Worm (Caenorhabditis elegans) whole organism, mixed stage, embryonic: Measurements from ENCODE around the gene R07E4.3.

Experiments used
- drap-1 ChIP-seq: fragments of 200-800 bp; sonication (Bioruptor generic); optimal IDR thresholded peaks from 3 replicates; lab custom pipeline; 2018; ENCODE audit warnings: mild to moderate bottlenecking, missing genetic modification characterization, missing compliant biosample characterization
- lin-13 ChIP-seq: fragments of 150-350 bp; optimal IDR thresholded peaks from 2 replicates; lab custom pipeline; 2014; ENCODE audit warnings: missing biosample characterization, missing genetic modification characterization
- lin-32 ChIP-seq: fragments of 200-800 bp; sonication (Bioruptor generic); optimal IDR thresholded peaks from 2 replicates; lab custom pipeline; 2018; ENCODE audit warnings: mild to moderate bottlenecking, missing genetic modification characterization, missing compliant biosample characterization
- nhr-28 ChIP-seq: fragments of 150-350 bp; optimal IDR thresholded peaks from 2 replicates; lab custom pipeline; 2014; ENCODE audit warnings: missing biosample characterization, missing genetic modification characterization
- sem-2 ChIP-seq: fragments of 200-800 bp; sonication (Bioruptor generic); optimal IDR thresholded peaks from 2 replicates; lab custom pipeline; 2018; ENCODE audit warnings: mild to moderate bottlenecking, missing genetic modification characterization, missing compliant biosample characterization
- snpc-4 ChIP-seq: fragments of 150-350 bp; optimal IDR thresholded peaks from 2 replicates; lab custom pipeline; 2014; ENCODE audit warnings: missing biosample characterization, missing genetic modification characterization
- tbx-8 ChIP-seq: fragments of 200-800 bp; sonication (Bioruptor generic); optimal IDR thresholded peaks from 2 replicates; lab custom pipeline; 2018; ENCODE audit warnings: mild to moderate bottlenecking, missing genetic modification characterization, moderate library complexity, missing compliant biosample characterization
- unc-120 ChIP-seq: sonication (generic microtip); optimal IDR thresholded peaks from 2 replicates; lab custom pipeline; 2017; ENCODE audit warnings: missing genetic modification characterization, missing compliant biosample characterization; ENCODE audit not compliant: poor library complexity, severe bottlenecking
- unc-39 ChIP-seq: fragments of 150-350 bp; optimal IDR thresholded peaks from 2 replicates; lab custom pipeline; 2014; ENCODE audit warnings: missing biosample characterization, missing genetic modification characterization
- unc-62 ChIP-seq: fragments of 150-350 bp; optimal IDR thresholded peaks from 2 replicates; lab custom pipeline; 2014; ENCODE audit warnings: missing biosample characterization, missing genetic modification reagents, missing genetic modification characterization
- ztf-11 ChIP-seq: fragments of 150-350 bp; optimal IDR thresholded peaks from 2 replicates; lab custom pipeline; 2014; ENCODE audit warnings: missing biosample characterization, missing genetic modification characterization

DNA sequence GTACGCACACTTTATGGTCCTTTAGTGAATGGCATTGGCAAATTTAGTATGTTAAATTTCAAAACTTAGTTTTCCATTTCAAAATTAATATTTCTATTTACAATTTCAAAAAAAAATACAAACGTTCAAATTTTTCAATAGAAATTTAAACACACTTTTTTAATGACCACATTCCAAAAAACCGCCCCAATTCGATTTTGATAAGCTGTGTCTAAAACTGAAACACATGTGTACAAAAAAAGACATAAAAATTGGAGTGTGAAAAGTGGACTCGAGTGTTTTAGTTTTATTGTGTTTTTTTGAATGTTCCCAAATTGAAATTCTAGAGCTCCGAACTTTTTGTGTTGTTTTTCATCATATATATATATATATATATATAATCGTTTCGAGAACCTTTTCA lies 22.5 kb downstream of the R07E4.3 start:
- TF ChIP-seq unc-62 (GFP tag; lab: Kevin White, UChicago) (no peak), unc-39 (no peak), tbx-8 (GFP tag; lab: Kevin White, UChicago) (no peak), lin-32 (GFP tag; lab: Kevin White, UChicago) (no peak), snpc-4 (tag; lab: Kevin White, UChicago) (no peak), lin-13 (tag; lab: Kevin White, UChicago) (no peak), sem-2 (GFP tag; lab: Kevin White, UChicago) (no peak), unc-120 (no peak), nhr-28 (tag; lab: Kevin White, UChicago) (no peak), ztf-11 (tag; lab: Kevin White, UChicago) (no peak), drap-1 (no peak)
